Fruit fly (Drosophila melanogaster): ENCODE results near the gene C901.
A peak's percentile ranks its signal among the peaks of the same experiment; 100 is the strongest.

- peak; percentile 55 for TF ChIP-seq psq (GFP tag; optimal IDR thresholded peaks at IDR 0.05)
- TF ChIP-seq dmrt93B (GFP tag; optimal IDR thresholded peaks at IDR 0.05), result no peak
- no peak for TF ChIP-seq usp (GFP tag; optimal IDR thresholded peaks at IDR 0.05)
- no peak for TF ChIP-seq h (GFP tag; optimal IDR thresholded peaks at IDR 0.05)
- TF ChIP-seq Abd-B (GFP tag; optimal IDR thresholded peaks at IDR 0.05), result no peak
- no peak for TF ChIP-seq Myc (optimal IDR thresholded peaks at IDR 0.05)
- no peak for TF ChIP-seq pan (optimal IDR thresholded peaks at IDR 0.05)
- TF ChIP-seq tai (GFP tag; optimal IDR thresholded peaks at IDR 0.05), result no peak
- TF ChIP-seq Dfd (GFP tag; optimal IDR thresholded peaks at IDR 0.05), result no peak
- TF ChIP-seq Mio (GFP tag; optimal IDR thresholded peaks at IDR 0.05), result no peak
- no peak for TF ChIP-seq sv (GFP tag; optimal IDR thresholded peaks at IDR 0.05)
- no peak for TF ChIP-seq Vsx2 (GFP tag; optimal IDR thresholded peaks at IDR 0.05; ENCODE audit: partially characterized antibody)
- TF ChIP-seq sage (GFP tag; optimal IDR thresholded peaks at IDR 0.05), result no peak
These were observed 34.6 kb downstream of the C901 start for dm6 chrX:10932300-10932699.
